Worm (Caenorhabditis elegans): ENCODE results near the gene trmt-10A.

ce11 chrIV:9884257-9884656 is 47.8 kb downstream of the trmt-10A start, which contains the start of the genes prp-18 and mccc-1:
- peak; percentile 28 for TF ChIP-seq unc-55 (GFP tag; optimal IDR thresholded peaks at IDR 0.05)
- no peak for TF ChIP-seq syd-9 (tag; optimal IDR thresholded peaks at IDR 0.05)
- no peak for TF ChIP-seq eyg-1 (tag; optimal IDR thresholded peaks at IDR 0.05)
- no peak for TF ChIP-seq Y22D7AL.16 (tag; optimal IDR thresholded peaks at IDR 0.05)
- peak; percentile 2 for TF ChIP-seq dve-1 (tag; optimal IDR thresholded peaks at IDR 0.05)
- no peak for TF ChIP-seq pqm-1 (tag; optimal IDR thresholded peaks at IDR 0.05)
- no peak for TF ChIP-seq pha-4 (tag; optimal IDR thresholded peaks at IDR 0.05)
- no peak for TF ChIP-seq elt-4 (tag; optimal IDR thresholded peaks at IDR 0.05)
- TF ChIP-seq ceh-9 (tag; optimal IDR thresholded peaks at IDR 0.05): no peak
- TF ChIP-seq zip-5 (tag; optimal IDR thresholded peaks at IDR 0.05): no peak
- no peak for TF ChIP-seq unc-3 (GFP tag; conservative IDR thresholded peaks at IDR 0.05)
- no peak for TF ChIP-seq unc-3 (tag; optimal IDR thresholded peaks at IDR 0.05)

Measured in whole organism, late embryonic.